Worm (Caenorhabditis elegans) whole organism, L1 larva: ENCODE data around the gene F52E1.3.

Experiments used
- C04F5.9 ChIP-seq: sonication (generic microtip); optimal IDR thresholded peaks from 2 replicates; lab custom pipeline; 2016; ENCODE audit warnings: missing genetic modification characterization, missing compliant biosample characterization
- C16A3.4 ChIP-seq: fragments of 150-350 bp; optimal IDR thresholded peaks from 2 replicates; lab custom pipeline; 2014; ENCODE audit warnings: missing biosample characterization, missing genetic modification characterization
- Y116A8C.19 ChIP-seq: sonication (generic microtip); optimal IDR thresholded peaks from 2 replicates; lab custom pipeline; 2016; ENCODE audit warnings: missing compliant biosample characterization, missing genetic modification characterization, borderline replicate concordance
- aha-1 ChIP-seq: fragments of 150-350 bp; optimal IDR thresholded peaks from 2 replicates; lab custom pipeline; 2014; ENCODE audit warnings: missing biosample characterization, missing genetic modification characterization
- alr-1 ChIP-seq: fragments of 200-800 bp; sonication (Bioruptor generic); optimal IDR thresholded peaks from 2 replicates; lab custom pipeline; 2018; ENCODE audit warnings: borderline replicate concordance, mild to moderate bottlenecking, missing genetic modification characterization, missing compliant biosample characterization
- ceh-90 ChIP-seq: sonication (generic microtip); optimal IDR thresholded peaks from 2 replicates; lab custom pipeline; 2016; ENCODE audit warnings: missing genetic modification characterization, missing compliant biosample characterization
- ces-1 ChIP-seq: fragments of 150-350 bp; optimal IDR thresholded peaks from 2 replicates; lab custom pipeline; 2014; ENCODE audit warnings: missing biosample characterization, missing genetic modification reagents, missing genetic modification characterization
- dpl-1 ChIP-seq, 3 experiments: fragments of 150-350 bp in 2 of 3; sonication (generic microtip) in 1 of 3; optimal IDR thresholded peaks; 2 replicates each; lab custom pipeline; 2014 to 2017; ENCODE audit warnings: missing biosample characterization in 3 of 3, missing genetic modification characterization in 3 of 3, missing genetic modification reagents in 3 of 3
- efl-1 ChIP-seq, 4 experiments: fragments of 150-350 bp; optimal IDR thresholded peaks in 3 of 4; peaks in 1 of 4; 1 replicate in 1 of 4; 2 replicates in 3 of 4; lab custom pipeline; 2014; ENCODE audit warnings: missing biosample characterization in 2 of 4, missing genetic modification characterization in 2 of 4, missing genetic modification reagents in 2 of 4
- egl-13 ChIP-seq: sonication (generic microtip); optimal IDR thresholded peaks from 2 replicates; lab custom pipeline; 2016; ENCODE audit warnings: missing genotype, missing genetic modification reagents, missing genetic modification characterization, missing compliant biosample characterization
- egl-27 ChIP-seq, 2 experiments: fragments of 150-350 bp in 1 of 2; sonication (generic microtip); optimal IDR thresholded peaks; 3 replicates each; lab custom pipeline; 2017 to 2018; ENCODE audit warnings: missing biosample characterization in 2 of 2, missing genetic modification characterization in 2 of 2, missing genetic modification reagents in 2 of 2
- elt-3 ChIP-seq, 6 experiments: fragments of 150-350 bp in 1 of 6; sonication (generic microtip); optimal IDR thresholded peaks; 2 replicates each; lab custom pipeline; 2017 to 2018; ENCODE audit warnings: missing biosample characterization in 6 of 6, missing genetic modification characterization in 6 of 6, inconsistent platforms in 1 of 6
- ets-5 ChIP-seq: fragments of 200-800 bp; sonication (Bioruptor generic); IDR thresholded peaks from 2 replicates; pipeline ENCODE4 v1.3.6; 2022; ENCODE audit warnings: missing genetic modification characterization, missing compliant biosample characterization
- fkh-10 ChIP-seq: sonication (generic microtip); optimal IDR thresholded peaks from 2 replicates; lab custom pipeline; 2017; ENCODE audit warnings: missing biosample characterization, missing genetic modification reagents, missing genetic modification characterization
- fkh-4 ChIP-seq: sonication (generic microtip); optimal IDR thresholded peaks from 2 replicates; lab custom pipeline; 2016; ENCODE audit warnings: missing compliant biosample characterization, missing genetic modification characterization, borderline replicate concordance
- fkh-8 ChIP-seq: sonication (generic microtip); optimal IDR thresholded peaks from 2 replicates; lab custom pipeline; 2016; ENCODE audit warnings: mild to moderate bottlenecking, missing genetic modification characterization, missing compliant biosample characterization
- hlh-17 ChIP-seq: fragments of 200-800 bp; sonication (Bioruptor generic); optimal IDR thresholded peaks from 2 replicates; lab custom pipeline; 2018; ENCODE audit warnings: missing genetic modification characterization, mild to moderate bottlenecking, missing compliant biosample characterization, moderate library complexity, borderline replicate concordance
- hlh-4 ChIP-seq: sonication (generic microtip); optimal IDR thresholded peaks from 2 replicates; lab custom pipeline; 2016; ENCODE audit warnings: mild to moderate bottlenecking, missing genetic modification characterization, missing compliant biosample characterization
- hpl-2 ChIP-seq: fragments of 150-350 bp; optimal IDR thresholded peaks from 2 replicates; lab custom pipeline; 2014; ENCODE audit warnings: missing biosample characterization, missing genetic modification reagents, missing genetic modification characterization
- jun-1 ChIP-seq: fragments of 150-350 bp; optimal IDR thresholded peaks from 2 replicates; lab custom pipeline; 2014; ENCODE audit warnings: missing biosample characterization, missing genetic modification reagents, missing genetic modification characterization
- lin-15B ChIP-seq: fragments of 150-350 bp; sonication (generic microtip); optimal IDR thresholded peaks from 3 replicates; lab custom pipeline; 2014; ENCODE audit warnings: missing biosample characterization, missing genetic modification characterization
- lin-35 ChIP-seq, 2 experiments: fragments of 150-350 bp; optimal IDR thresholded peaks; 2 replicates each; lab custom pipeline; 2014; ENCODE audit warnings: missing biosample characterization in 2 of 2, missing genetic modification characterization in 2 of 2, missing genetic modification reagents in 2 of 2
- lin-39 ChIP-seq: fragments of 150-350 bp; optimal IDR thresholded peaks from 2 replicates; lab custom pipeline; 2014; ENCODE audit warnings: missing biosample characterization, missing genetic modification reagents, missing genetic modification characterization
- lsy-2 ChIP-seq, 2 experiments: fragments of 150-350 bp; optimal IDR thresholded peaks; 2 replicates each; lab custom pipeline; 2014; ENCODE audit warnings: missing biosample characterization in 2 of 2, missing genetic modification characterization in 2 of 2
- mep-1 ChIP-seq: fragments of 150-350 bp; optimal IDR thresholded peaks from 2 replicates; lab custom pipeline; 2014; ENCODE audit warnings: missing biosample characterization, missing genetic modification characterization
- nhr-11 ChIP-seq: fragments of 150-350 bp; optimal IDR thresholded peaks from 2 replicates; lab custom pipeline; 2014; ENCODE audit warnings: missing biosample characterization, missing genetic modification characterization
- nhr-12 ChIP-seq: sonication (generic microtip); optimal IDR thresholded peaks from 2 replicates; lab custom pipeline; 2017; ENCODE audit warnings: missing biosample characterization, missing genetic modification characterization
- nhr-19 ChIP-seq: fragments of 200-800 bp; sonication (Bioruptor generic); conservative IDR thresholded peaks from 2 replicates; pipeline ENCODE4 v1.3.6; 2022; ENCODE audit warnings: missing genetic modification characterization, missing compliant biosample characterization
- nhr-20 ChIP-seq: sonication (generic microtip); optimal IDR thresholded peaks from 2 replicates; lab custom pipeline; 2016; ENCODE audit warnings: mild to moderate bottlenecking, missing genetic modification characterization, missing compliant biosample characterization
- nhr-28 ChIP-seq: fragments of 150-350 bp; optimal IDR thresholded peaks from 2 replicates; lab custom pipeline; 2014; ENCODE audit warnings: missing biosample characterization, missing genetic modification characterization
- nhr-77 ChIP-seq: fragments of 150-350 bp; optimal IDR thresholded peaks from 2 replicates; lab custom pipeline; 2014; ENCODE audit warnings: missing biosample characterization, missing genetic modification characterization
- nhr-85 ChIP-seq: sonication (generic microtip); peaks from one replicate; lab custom pipeline; 2016; ENCODE audit warnings: missing genetic modification characterization, inconsistent platforms, missing compliant biosample characterization
- nhr-90 ChIP-seq: sonication (generic microtip); optimal IDR thresholded peaks from 2 replicates; lab custom pipeline; 2016; ENCODE audit warnings: mild to moderate bottlenecking, missing genetic modification characterization, missing compliant biosample characterization; ENCODE audit not compliant: poor library complexity
- pag-3 ChIP-seq: sonication (generic microtip); optimal IDR thresholded peaks from 2 replicates; lab custom pipeline; 2017; ENCODE audit warnings: missing genetic modification characterization, mild to moderate bottlenecking, missing compliant biosample characterization, antibody characterized with exemption, borderline replicate concordance; ENCODE audit not compliant: insufficient read depth
- pax-3 ChIP-seq: fragments of 200-800 bp; sonication (Bioruptor generic); optimal IDR thresholded peaks from 2 replicates; lab custom pipeline; 2018; ENCODE audit warnings: mild to moderate bottlenecking, missing genetic modification characterization, moderate library complexity, missing compliant biosample characterization
- rnt-1 ChIP-seq: sonication (generic microtip); optimal IDR thresholded peaks from 2 replicates; lab custom pipeline; 2016; ENCODE audit warnings: mild to moderate bottlenecking, missing genetic modification characterization, moderate library complexity, missing compliant biosample characterization
- snpc-4 ChIP-seq: fragments of 150-350 bp; optimal IDR thresholded peaks from 2 replicates; lab custom pipeline; 2014; ENCODE audit warnings: missing biosample characterization, missing genetic modification characterization
- snu-23 ChIP-seq: sonication (generic microtip); optimal IDR thresholded peaks from 2 replicates; lab custom pipeline; 2016; ENCODE audit warnings: missing genetic modification characterization, missing compliant biosample characterization
- sptf-1 ChIP-seq: fragments of 150-350 bp; optimal IDR thresholded peaks from 2 replicates; lab custom pipeline; 2014; ENCODE audit warnings: missing biosample characterization, missing genetic modification characterization
- tbx-2 ChIP-seq: sonication (generic microtip); optimal IDR thresholded peaks from 2 replicates; lab custom pipeline; 2016; ENCODE audit warnings: missing genetic modification characterization, missing compliant biosample characterization
- unc-86 ChIP-seq: sonication (generic microtip); optimal IDR thresholded peaks from 2 replicates; lab custom pipeline; 2016; ENCODE audit warnings: missing genetic modification characterization, missing compliant biosample characterization
- vab-15 ChIP-seq: sonication (generic microtip); optimal IDR thresholded peaks from 2 replicates; lab custom pipeline; 2017; ENCODE audit warnings: missing genotype, mild to moderate bottlenecking, missing genetic modification characterization, missing compliant biosample characterization
- ztf-11 ChIP-seq, 2 experiments: sonication (generic microtip); optimal IDR thresholded peaks; 2 replicates each; lab custom pipeline; 2016 to 2017; ENCODE audit warnings: missing genetic modification characterization in 2 of 2, missing biosample characterization in 1 of 2, missing compliant biosample characterization in 1 of 2
- ztf-4 ChIP-seq: fragments of 150-350 bp; optimal IDR thresholded peaks from 2 replicates; lab custom pipeline; 2014; ENCODE audit warnings: missing biosample characterization, missing genetic modification characterization

F52E1.3 gene

ce11 chrV:8394357-8394850, at the start of gene F52E1.3, which contains the start of gene pho-6:
TSS of gene F52E1.3 (plus strand) at chrV:8394800.
TSS of gene pho-6 (minus strand) at chrV:8394457.
- TF ChIP-seq snpc-4 (tag; lab: Kevin White, UChicago) (no peak), fkh-4 (tag; lab: Kevin White, UChicago) (no peak), nhr-20 (no peak), rnt-1 (tag; lab: Kevin White, UChicago) (no peak), nhr-85 (no peak), efl-1 (optimal IDR thresholded peaks at IDR 0.05; lab: Kevin White, UChicago) (no peak), efl-1 (GFP tag; optimal IDR thresholded peaks at IDR 0.05 in 1 of 2; lab: Kevin White, UChicago) (no peak), jun-1 (tag; lab: Kevin White, UChicago) (no peak), nhr-90 (tag; lab: Kevin White, UChicago) (no peak), pag-3 (tag; lab: Kevin White, UChicago) (no peak), C04F5.9 (tag; lab: Kevin White, UChicago) (no peak), ceh-90 (tag; lab: Kevin White, UChicago) (no peak), Y116A8C.19 (tag; lab: Kevin White, UChicago) (no peak), pax-3 (tag; lab: Kevin White, UChicago) (no peak), nhr-28 (no peak), lsy-2 (tag; optimal IDR thresholded peaks at IDR 0.05; lab: Kevin White, UChicago) (no peak), egl-27 (tag; optimal IDR thresholded peaks at IDR 0.05; lab: Kevin White, UChicago) (no peak), lin-15B (tag; lab: Kevin White, UChicago) (no peak), unc-86 (no peak), sptf-1 (no peak)

- TF ChIP-seq fkh-8 (tag; lab: Kevin White, UChicago) (no peak), egl-27 (tag; optimal IDR thresholded peaks at IDR 0.05; lab: Kevin White, UChicago) (no peak), aha-1 (tag; lab: Kevin White, UChicago) (no peak), vab-15 (tag; lab: Kevin White, UChicago) (no peak)
- TF ChIP-seq, all 84 proteins: peak for 0
Observed at ce11 chrV:8345436-8345835, 49.2 kb upstream of the F52E1.3 start, which contains the start of gene C08D8.1. TSS of gene C08D8.1 (plus strand) at chrV:8345759.

- TF ChIP-seq lin-15B (tag; lab: Kevin White, UChicago) (peak; percentile 46), ets-5 (no peak), nhr-12 (no peak), pax-3 (tag; lab: Kevin White, UChicago) (peak; percentile 74), Y116A8C.19 (tag; lab: Kevin White, UChicago) (no peak), fkh-10 (GFP tag; lab: Kevin White, UChicago) (peak; percentile 25), egl-13 (tag; lab: Kevin White, UChicago) (peak; percentile 56), alr-1 (tag; lab: Kevin White, UChicago) (no peak), lin-35 (GFP tag; optimal IDR thresholded peaks at IDR 0.05; lab: Kevin White, UChicago) (peak; percentile 56 to 79), ces-1 (no peak), nhr-90 (tag; lab: Kevin White, UChicago) (peak; percentile 96), hlh-4 (no peak), fkh-8 (tag; lab: Kevin White, UChicago) (peak; percentile 38), tbx-2 (tag; lab: Kevin White, UChicago) (peak; percentile 85), C16A3.4 (tag; lab: Kevin White, UChicago) (peak; percentile 39), hpl-2 (peak; percentile 63), mep-1 (tag; lab: Kevin White, UChicago) (peak; percentile 81), ztf-11 (tag; optimal IDR thresholded peaks at IDR 0.05; lab: Kevin White, UChicago) (peak in 1 of 2 experiments; percentile 69), sptf-1 (no peak), nhr-19 (GFP tag; lab: Robert Waterston, UW) (peak; percentile 95), nhr-20 (peak; percentile 95), ztf-4 (peak; percentile 77), hlh-17 (no peak), nhr-77 (tag; lab: Kevin White, UChicago) (peak; percentile 72), jun-1 (tag; lab: Kevin White, UChicago) (peak; percentile 55), elt-3 (tag; optimal IDR thresholded peaks at IDR 0.05; lab: Kevin White, UChicago) (peak; percentile 16 to 80 (median 29)), rnt-1 (tag; lab: Kevin White, UChicago) (peak; percentile 97), efl-1 (optimal IDR thresholded peaks at IDR 0.05; lab: Kevin White, UChicago) (peak; percentile 66 to 77), efl-1 (GFP tag; optimal IDR thresholded peaks at IDR 0.05 in 1 of 2; lab: Kevin White, UChicago) (peak; percentile 53 to 96), snpc-4 (tag; lab: Kevin White, UChicago) (peak; percentile 99), nhr-11 (peak; percentile 28), lin-39 (tag; lab: Kevin White, UChicago) (peak; percentile 81), lsy-2 (tag; optimal IDR thresholded peaks at IDR 0.05; lab: Kevin White, UChicago) (peak; percentile 59 to 84), snu-23 (peak; percentile 95), dpl-1 (GFP tag; optimal IDR thresholded peaks at IDR 0.05; lab: Kevin White, UChicago) (peak; percentile 37 to 64 (median 56))
Observed at ce11 chrV:8348959-8349389, 45.6 kb upstream of the F52E1.3 start.
